Fruit fly (Drosophila melanogaster) whole organism, adult: ENCODE results near the gene ATPsynGL.

Experiments
- CG12768 ChIP-seq: fragments of 200-800 bp; sonication (Bioruptor generic); optimal IDR thresholded peaks from 2 replicates; lab custom pipeline; 2017; ENCODE audit warnings: missing biosample characterization, missing genetic modification characterization, mild to moderate bottlenecking, moderate library complexity, missing genetic modification reagents
- CG33017 ChIP-seq: fragments of 200-800 bp; sonication (Bioruptor generic); optimal IDR thresholded peaks from 2 replicates; lab custom pipeline; 2018; ENCODE audit warnings: missing biosample characterization, mild to moderate bottlenecking, missing genetic modification characterization, moderate library complexity
- Hr96 ChIP-seq: fragments of 200-800 bp; sonication (Bioruptor generic); optimal IDR thresholded peaks from 2 replicates; lab custom pipeline; 2016; ENCODE audit warnings: missing biosample characterization, missing genetic modification characterization
- ovo ChIP-seq: fragments of 200-800 bp; sonication (Bioruptor generic); optimal IDR thresholded peaks from 2 replicates; lab custom pipeline; 2016; ENCODE audit warnings: missing biosample characterization, missing genetic modification characterization

DNA sequence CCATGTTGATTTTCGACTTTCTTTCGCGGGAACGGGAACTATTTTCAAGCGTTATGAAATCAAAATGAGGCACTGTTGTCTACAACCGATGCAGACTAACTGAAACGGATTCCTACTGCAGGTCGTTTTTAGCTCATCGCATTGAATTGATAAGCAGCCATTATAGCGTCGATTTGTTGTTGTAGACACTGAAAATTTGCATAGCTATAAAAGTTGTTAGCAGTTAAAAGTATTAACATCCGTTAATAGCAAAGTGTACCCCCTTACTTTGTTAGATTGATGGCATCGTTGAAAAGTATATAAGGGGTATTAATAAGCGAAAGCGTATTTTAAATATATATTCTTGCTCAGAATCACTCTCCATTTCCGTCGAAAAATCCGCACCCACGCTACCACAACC, 27.7 kb upstream of the ATPsynGL start, which contains the start of gene CG13793:
- TF ChIP-seq Hr96 (no peak), CG33017 (tag; lab: Kevin White, UChicago) (no peak), ovo (GFP tag; lab: Kevin White, UChicago) (no peak), CG12768 (GFP tag; lab: Kevin White, UChicago) (no peak)
